Fruit fly (Drosophila melanogaster) whole organism, embryonic: Measurements from ENCODE around the gene Uck.
A peak's percentile ranks its signal among the peaks of the same experiment; 100 is the strongest.

Source experiments
- ATbp ChIP-seq: fragments of 200-800 bp; sonication (Bioruptor generic); optimal IDR thresholded peaks from 2 replicates; lab custom pipeline; 2017; ENCODE audit warnings: missing biosample characterization, mild to moderate bottlenecking, missing genetic modification characterization, missing genetic modification reagents
- CG10431 ChIP-seq: fragments of 200-800 bp; sonication (Bioruptor generic); optimal IDR thresholded peaks from 3 replicates; lab custom pipeline; 2018; ENCODE audit warnings: missing biosample characterization, mild to moderate bottlenecking, missing genetic modification characterization
- CG10565 ChIP-seq: fragments of 200-800 bp; sonication (Bioruptor generic); optimal IDR thresholded peaks from 3 replicates; lab custom pipeline; 2016; ENCODE audit warnings: missing biosample characterization, mild to moderate bottlenecking, missing genetic modification characterization
- CG11247 ChIP-seq: fragments of 200-800 bp; sonication (Bioruptor generic); IDR thresholded peaks from 2 replicates; pipeline ENCODE4 v1.3.6; 2022; ENCODE audit warnings: missing biosample characterization, missing genetic modification characterization
- CG1647 ChIP-seq: fragments of 200-800 bp; sonication (Bioruptor generic); optimal IDR thresholded peaks from 3 replicates; lab custom pipeline; 2016; ENCODE audit warnings: missing biosample characterization, missing genetic modification characterization
- CG17829 ChIP-seq: fragments of 200-800 bp; optimal IDR thresholded peaks from 2 replicates; lab custom pipeline; 2019; ENCODE audit warnings: missing biosample characterization, mild to moderate bottlenecking, missing genetic modification characterization, moderate library complexity
- CG1792 ChIP-seq: fragments of 200-800 bp; sonication (Bioruptor generic); optimal IDR thresholded peaks from 2 replicates; lab custom pipeline; 2016; ENCODE audit warnings: missing biosample characterization, missing genetic modification characterization
- CG2889 ChIP-seq: fragments of 200-800 bp; sonication (Bioruptor generic); IDR thresholded peaks from 3 replicates; pipeline ENCODE4 v1.3.6; 2022; ENCODE audit warnings: missing biosample characterization, missing genetic modification characterization
- CG30431 ChIP-seq: fragments of 200-800 bp; sonication (Bioruptor generic); optimal IDR thresholded peaks from 2 replicates; lab custom pipeline; 2017; ENCODE audit warnings: missing biosample characterization, missing genetic modification characterization
- CG3838 ChIP-seq: fragments of 200-800 bp; sonication (Bioruptor generic); optimal IDR thresholded peaks from 3 replicates; lab custom pipeline; 2016; ENCODE audit warnings: missing biosample characterization, missing genetic modification characterization
- CG4617 ChIP-seq: fragments of 200-800 bp; sonication (Bioruptor generic); optimal IDR thresholded peaks from 3 replicates; lab custom pipeline; 2016; ENCODE audit warnings: missing biosample characterization, missing genetic modification characterization, borderline replicate concordance
- CG6791 ChIP-seq: fragments of 200-800 bp; sonication (Bioruptor generic); IDR thresholded peaks from 3 replicates; pipeline ENCODE4 v1.3.6; 2022; ENCODE audit warnings: missing biosample characterization, missing genetic modification characterization; ENCODE audit not compliant: partially characterized antibody
- CG7271 ChIP-seq: fragments of 200-800 bp; sonication (Bioruptor generic); optimal IDR thresholded peaks from 2 replicates; lab custom pipeline; 2018; ENCODE audit warnings: missing biosample characterization, mild to moderate bottlenecking, missing genetic modification characterization, moderate library complexity
- CG7556 ChIP-seq: fragments of 200-800 bp; sonication (Bioruptor generic); optimal IDR thresholded peaks from 2 replicates; lab custom pipeline; 2017; ENCODE audit warnings: missing biosample characterization, mild to moderate bottlenecking, missing genetic modification characterization
- CG7928 ChIP-seq: fragments of 200-800 bp; sonication (Bioruptor generic); optimal IDR thresholded peaks from 2 replicates; lab custom pipeline; 2017; ENCODE audit warnings: missing biosample characterization, mild to moderate bottlenecking, missing genetic modification characterization
- CG8388 ChIP-seq: fragments of 200-800 bp; sonication (Bioruptor generic); optimal IDR thresholded peaks from 2 replicates; lab custom pipeline; 2019; ENCODE audit warnings: missing biosample characterization, mild to moderate bottlenecking, missing genetic modification characterization, moderate library complexity
- CG9797 ChIP-seq: fragments of 200-800 bp; sonication (Bioruptor generic); optimal IDR thresholded peaks from 3 replicates; lab custom pipeline; 2018; ENCODE audit warnings: missing biosample characterization, mild to moderate bottlenecking, missing genetic modification characterization
- CrebB ChIP-seq: fragments of 200-800 bp; sonication (Bioruptor generic); optimal IDR thresholded peaks from 3 replicates; lab custom pipeline; 2018; ENCODE audit warnings: missing biosample characterization, mild to moderate bottlenecking, missing genetic modification characterization
- D19B ChIP-seq: fragments of 200-800 bp; sonication (Bioruptor generic); optimal IDR thresholded peaks from 2 replicates; lab custom pipeline; 2017; ENCODE audit warnings: missing biosample characterization, mild to moderate bottlenecking, missing genetic modification characterization
- Dp ChIP-seq: fragments of 200-800 bp; sonication (Bioruptor generic); optimal IDR thresholded peaks from 2 replicates; lab custom pipeline; 2018; ENCODE audit warnings: missing biosample characterization, mild to moderate bottlenecking, missing genetic modification characterization, moderate library complexity
- Fer3 ChIP-seq: fragments of 200-800 bp; sonication (Bioruptor generic); optimal IDR thresholded peaks from 2 replicates; lab custom pipeline; 2018; ENCODE audit warnings: missing biosample characterization, mild to moderate bottlenecking, missing genetic modification characterization, moderate library complexity
- Hr39 ChIP-seq: fragments of >200 bp; optimal IDR thresholded peaks from 2 replicates; lab custom pipeline; 2017
- Jarid2 ChIP-seq: fragments of 200-800 bp; sonication (Bioruptor generic); optimal IDR thresholded peaks from 3 replicates; lab custom pipeline; 2017; ENCODE audit warnings: mild to moderate bottlenecking, missing biosample characterization, missing genetic modification reagents, missing genetic modification characterization
- Lim3 ChIP-seq: fragments of 200-800 bp; sonication (Bioruptor generic); IDR thresholded peaks from 2 replicates; pipeline ENCODE4 v1.3.6; 2022; ENCODE audit warnings: missing biosample characterization, missing genetic modification characterization
- MBD-R2 ChIP-seq: fragments of 200-800 bp; sonication (Bioruptor generic); IDR thresholded peaks from 2 replicates; pipeline ENCODE4 v1.3.6; 2022; ENCODE audit warnings: missing biosample characterization, missing genetic modification characterization
- NFAT ChIP-seq: fragments of 200-800 bp; sonication (Bioruptor generic); IDR thresholded peaks from 2 replicates; pipeline ENCODE4 v1.3.6; 2022; ENCODE audit warnings: missing biosample characterization, missing genetic modification characterization
- Nf-YA ChIP-seq: fragments of 200-800 bp; sonication (Bioruptor generic); IDR thresholded peaks from 2 replicates; pipeline ENCODE4 v1.3.6; 2022; ENCODE audit warnings: missing biosample characterization, missing genetic modification characterization
- Oaz ChIP-seq: fragments of 200-800 bp; sonication (Bioruptor generic); IDR thresholded peaks from 2 replicates; pipeline ENCODE4 v1.3.6; 2022; ENCODE audit warnings: missing biosample characterization, missing genetic modification characterization
- Optix ChIP-seq: fragments of 200-800 bp; sonication (Bioruptor generic); IDR thresholded peaks from 3 replicates; pipeline ENCODE4 v1.3.6; 2022; ENCODE audit warnings: missing biosample characterization, missing genetic modification characterization
- Pdp1 ChIP-seq, 2 experiments: fragments of 200-800 bp; sonication (Bioruptor generic); optimal IDR thresholded peaks; 3 replicates each; lab custom pipeline; 2016; ENCODE audit warnings: missing biosample characterization in 2 of 2, missing genetic modification characterization in 2 of 2, mild to moderate bottlenecking in 1 of 2, moderate library complexity in 1 of 2
- Scr ChIP-seq: fragments of 200-800 bp; sonication (Bioruptor generic); IDR thresholded peaks from 2 replicates; pipeline ENCODE4 v1.3.6; 2022; ENCODE audit warnings: missing biosample characterization, missing genetic modification characterization; ENCODE audit not compliant: partially characterized antibody
- Side ChIP-seq: fragments of 200-800 bp; sonication (Bioruptor generic); optimal IDR thresholded peaks from 2 replicates; lab custom pipeline; 2016; ENCODE audit warnings: missing biosample characterization, missing genetic modification characterization
- Taf1 ChIP-seq: fragments of 200-800 bp; sonication (Bioruptor generic); IDR thresholded peaks from 2 replicates; pipeline ENCODE4 v1.3.6; 2022; ENCODE audit warnings: missing biosample characterization, missing genetic modification characterization
- Xrp1 ChIP-seq: fragments of 200-800 bp; sonication (Bioruptor generic); IDR thresholded peaks from 2 replicates; pipeline ENCODE4 v1.3.6; 2022; ENCODE audit warnings: missing biosample characterization, missing genetic modification characterization
- cato ChIP-seq: fragments of 200-800 bp; sonication (Bioruptor generic); optimal IDR thresholded peaks from 2 replicates; lab custom pipeline; 2016; ENCODE audit warnings: missing biosample characterization, missing genetic modification characterization, borderline replicate concordance
- cg ChIP-seq: fragments of 200-800 bp; sonication (Bioruptor generic); optimal IDR thresholded peaks from 3 replicates; lab custom pipeline; 2019; ENCODE audit warnings: missing biosample characterization, mild to moderate bottlenecking, missing genetic modification characterization, moderate library complexity
- cwo ChIP-seq: fragments of 200-800 bp; sonication (Bioruptor generic); optimal IDR thresholded peaks from 3 replicates; lab custom pipeline; 2017; ENCODE audit warnings: missing biosample characterization, missing genetic modification characterization, mild to moderate bottlenecking, moderate library complexity, missing genetic modification reagents
- dan ChIP-seq: fragments of 200-800 bp; sonication (Bioruptor generic); IDR thresholded peaks from 2 replicates; pipeline ENCODE4 v1.3.6; 2022; ENCODE audit warnings: missing biosample characterization, missing genetic modification characterization
- danr ChIP-seq: fragments of 200-800 bp; sonication (Bioruptor generic); IDR thresholded peaks from 2 replicates; pipeline ENCODE4 v1.3.6; 2022; ENCODE audit warnings: missing biosample characterization, missing genetic modification characterization
- ind ChIP-seq: fragments of 200-800 bp; sonication (Bioruptor generic); optimal IDR thresholded peaks from 3 replicates; lab custom pipeline; 2016; ENCODE audit warnings: missing biosample characterization, missing genetic modification characterization
- klu ChIP-seq: fragments of 200-800 bp; sonication (Bioruptor generic); IDR thresholded peaks from 2 replicates; pipeline ENCODE4 v1.3.6; 2022; ENCODE audit warnings: missing biosample characterization, missing genetic modification characterization
- ro ChIP-seq: fragments of 200-800 bp; sonication (Bioruptor generic); IDR thresholded peaks from 2 replicates; pipeline ENCODE4 v1.3.6; 2022; ENCODE audit warnings: missing biosample characterization, missing genetic modification characterization
- schlank ChIP-seq: fragments of 200-800 bp; sonication (Bioruptor generic); optimal IDR thresholded peaks from 2 replicates; lab custom pipeline; 2018; ENCODE audit warnings: missing biosample characterization, mild to moderate bottlenecking, missing genetic modification characterization
- sd ChIP-seq: fragments of 200-800 bp; sonication (Bioruptor generic); optimal IDR thresholded peaks from 3 replicates; lab custom pipeline; 2018; ENCODE audit warnings: missing biosample characterization, mild to moderate bottlenecking, missing genetic modification characterization, moderate library complexity
- sim ChIP-seq: fragments of 200-800 bp; sonication (Bioruptor generic); IDR thresholded peaks from 2 replicates; pipeline ENCODE4 v1.3.6; 2022; ENCODE audit warnings: missing biosample characterization, missing genetic modification characterization
- sima ChIP-seq: fragments of 200-800 bp; sonication (Bioruptor generic); optimal IDR thresholded peaks from 2 replicates; lab custom pipeline; 2016; ENCODE audit warnings: missing biosample characterization, missing genetic modification characterization
- sug ChIP-seq: fragments of 200-800 bp; optimal IDR thresholded peaks from 2 replicates; lab custom pipeline; 2019; ENCODE audit warnings: missing biosample characterization, mild to moderate bottlenecking, missing genetic modification characterization, moderate library complexity
- vnd ChIP-seq: fragments of 200-800 bp; sonication (Bioruptor generic); IDR thresholded peaks from 3 replicates; pipeline ENCODE4 v1.3.6; 2022; ENCODE audit warnings: missing biosample characterization, missing genetic modification characterization; ENCODE audit not compliant: partially characterized antibody

The Uck gene

dm6 chr3R:24275463-24275862 lies 14.5 kb upstream of the Uck start:
- TF ChIP-seq sd (tag; lab: Kevin White, UChicago) = peak; percentile 9
- no peak for TF ChIP-seq CG11247
- peak; percentile 96 for TF ChIP-seq cwo (GFP tag; lab: Kevin White, UChicago)
- no peak for TF ChIP-seq MBD-R2
- peak; percentile 1 for TF ChIP-seq sug (tag; lab: Kevin White, UChicago)
- TF ChIP-seq Pdp1 (GFP tag; optimal IDR thresholded peaks at IDR 0.05; lab: Kevin White, UChicago) = peak in 1 of 2 experiments; percentile 44
- TF ChIP-seq Optix = no peak
- TF ChIP-seq NFAT (GFP tag; lab: Robert Waterston, UW) = no peak
- no peak for TF ChIP-seq Scr

DNA sequence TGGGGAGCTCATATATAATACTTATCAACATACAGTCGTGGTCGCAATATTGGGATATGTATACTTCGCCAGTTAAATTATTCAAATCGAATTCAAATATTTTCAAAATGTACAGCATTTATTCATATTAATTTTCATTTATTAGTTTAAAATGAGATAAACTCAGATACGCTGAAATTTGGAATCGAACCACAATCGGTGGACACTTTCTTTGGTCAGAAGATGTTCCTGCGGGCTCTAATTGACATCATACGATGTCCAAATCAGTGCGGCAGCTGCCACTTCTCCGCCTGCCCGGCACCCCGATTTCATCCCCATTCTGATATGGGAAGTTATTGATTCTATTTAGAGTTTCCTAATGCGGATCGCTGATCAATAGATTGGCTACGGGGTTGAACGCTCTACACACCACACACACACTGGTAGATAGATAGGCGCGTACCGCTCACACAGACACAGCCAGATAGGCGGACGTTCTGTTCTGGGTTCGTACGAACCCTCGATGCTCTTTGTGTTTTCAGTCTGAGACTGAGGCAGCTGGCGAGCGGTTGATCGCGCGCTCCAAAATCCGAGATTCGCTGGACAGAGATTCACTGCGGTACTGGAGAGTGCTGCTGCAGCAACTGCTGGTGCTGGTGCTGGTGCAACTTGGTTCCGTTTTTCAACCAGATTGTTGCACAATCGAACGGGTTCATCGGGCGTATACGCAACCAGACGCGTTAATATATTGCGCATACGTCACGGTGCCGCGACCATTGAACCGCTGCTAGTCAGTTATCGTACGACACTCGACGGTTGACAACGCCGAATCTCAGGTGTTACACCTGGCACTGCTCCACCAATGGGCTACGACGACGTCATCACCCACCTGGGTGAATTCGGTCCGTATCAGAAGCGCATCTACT lies 13.6 kb upstream of the Uck start, which contains the start of gene Orct:
Gene Orct (plus strand): TSS at position 157 of the 905 bp plus-strand sequence.
- peak; percentile 37 for TF ChIP-seq CG3838 (GFP tag; lab: Kevin White, UChicago)
- TF ChIP-seq sima (GFP tag; lab: Kevin White, UChicago) = no peak
- peak; percentile 66 for TF ChIP-seq ind (GFP tag; lab: Kevin White, UChicago)
- peak; percentile 40 for TF ChIP-seq CG30431 (GFP tag; lab: Kevin White, UChicago)
- peak; percentile 71 for TF ChIP-seq D19B (GFP tag; lab: Kevin White, UChicago)
- TF ChIP-seq Lim3 (GFP tag; lab: Robert Waterston, UW) = no peak
- TF ChIP-seq sim = peak; percentile 4; the same call in 1 of the 2 replicates
- no peak; the same call in 1 of the 2 replicates for TF ChIP-seq Nf-YA (GFP tag; lab: Robert Waterston, UW)
- peak; percentile 25 for TF ChIP-seq CG1647 (GFP tag; lab: Kevin White, UChicago)
- no peak for TF ChIP-seq CG1792
- peak; percentile 23 for TF ChIP-seq CG10431
- no peak for TF ChIP-seq CG10565 (GFP tag; lab: Kevin White, UChicago)
- no peak for TF ChIP-seq CG7271
- TF ChIP-seq cato = peak; percentile 31
- no peak for TF ChIP-seq dan
- no peak for TF ChIP-seq ro (GFP tag; lab: Robert Waterston, UW)
- TF ChIP-seq CrebB (tag; lab: Kevin White, UChicago) = peak; percentile 70
- TF ChIP-seq Jarid2 (GFP tag; lab: Kevin White, UChicago) = peak; percentile 73
- TF ChIP-seq CG4617 (GFP tag; lab: Kevin White, UChicago) = peak; percentile 13
- no peak for TF ChIP-seq danr (GFP tag; lab: Robert Waterston, UW)
- TF ChIP-seq CG17829 (tag; lab: Kevin White, UChicago) = peak; percentile 63
- TF ChIP-seq Oaz (GFP tag; lab: Robert Waterston, UW) = 0 out of 2 replicates have a peak, but pooled peaks have one; percentile 36
- no peak for TF ChIP-seq CG9797
- TF ChIP-seq CG2889 (GFP tag; lab: Robert Waterston, UW) = 0 out of 3 replicates have a peak, but pooled peaks have one; percentile 61
- peak; percentile 62 for TF ChIP-seq ATbp (GFP tag; lab: Kevin White, UChicago)
- TF ChIP-seq CG6791 (GFP tag; lab: Robert Waterston, UW) = no peak
- TF ChIP-seq cg = peak; percentile 71
- peak; percentile 64 for TF ChIP-seq CG8388 (GFP tag; lab: Kevin White, UChicago)
- peak; percentile 65 for TF ChIP-seq Fer3 (tag; lab: Kevin White, UChicago)
- peak; percentile 48; the same call in 1 of the 2 replicates for TF ChIP-seq Taf1
- TF ChIP-seq CG7928 = peak; percentile 40
- TF ChIP-seq Dp = no peak
- TF ChIP-seq klu (GFP tag; lab: Robert Waterston, UW) = peak; percentile 70
- TF ChIP-seq CG7556 (GFP tag; lab: Kevin White, UChicago) = peak; percentile 88
- TF ChIP-seq schlank (tag; lab: Kevin White, UChicago) = peak; percentile 52
- peak; percentile 49 for TF ChIP-seq Xrp1 (GFP tag; lab: Robert Waterston, UW)
- no peak for TF ChIP-seq vnd (GFP tag; lab: Robert Waterston, UW)
- no peak for TF ChIP-seq Side
- TF ChIP-seq Hr39 (lab: Kevin White, UChicago) = no peak
